Fruit fly (Drosophila melanogaster): ENCODE results near the gene CG3847.

CG3847 gene

DNA sequence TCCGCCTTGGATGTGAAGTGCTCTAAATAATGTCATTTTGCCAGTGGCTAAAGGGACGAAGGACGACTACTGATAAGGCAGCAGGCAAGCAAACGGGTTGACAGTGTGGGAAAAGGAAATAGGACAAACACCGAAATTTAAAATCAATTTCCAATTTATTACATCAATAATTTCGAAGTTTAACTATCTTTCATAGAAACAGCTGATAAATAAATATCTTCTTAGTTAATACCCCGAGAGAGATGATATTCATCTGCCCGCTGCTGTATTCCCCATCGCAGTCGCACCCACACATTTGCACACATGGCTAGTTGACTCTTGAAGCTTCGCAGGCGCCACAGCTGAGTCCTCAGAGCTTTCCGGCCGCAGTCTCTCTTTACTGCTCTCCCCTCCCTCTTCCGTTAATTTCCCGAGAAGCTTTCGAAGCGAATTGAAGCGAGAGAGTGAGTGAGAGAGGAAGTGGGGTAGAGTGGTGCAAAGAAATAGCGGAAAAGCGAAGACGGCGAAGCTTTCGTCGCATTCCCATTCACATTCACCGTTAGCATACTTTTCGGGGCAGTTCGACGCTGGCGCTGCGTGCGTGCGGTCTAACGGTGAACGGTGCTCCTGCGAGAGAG lies 29.9 kb upstream of the CG3847 start (continued):
- TF ChIP-seq Scr (GFP tag; IDR thresholded peaks at IDR 0.05; ENCODE audit: partially characterized antibody) = no peak
- TF ChIP-seq dan (GFP tag; IDR thresholded peaks at IDR 0.05) = no peak
- TF ChIP-seq CG32772 (GFP tag; IDR thresholded peaks at IDR 0.05) = peak; percentile 53
- TF ChIP-seq sug (tag; optimal IDR thresholded peaks at IDR 0.05) = no peak
- peak; percentile 60 for TF ChIP-seq Hsf (GFP tag; optimal IDR thresholded peaks at IDR 0.05)
- peak; percentile 76 for TF ChIP-seq CG7839 (tag; optimal IDR thresholded peaks at IDR 0.05)
- TF ChIP-seq pnt (GFP tag; optimal IDR thresholded peaks at IDR 0.05) = no peak
- 0 out of 3 replicates have a peak, but pooled peaks have one; percentile 20 for TF ChIP-seq gce (GFP tag; IDR thresholded peaks at IDR 0.05)
- peak; percentile 73 for TF ChIP-seq org-1 (GFP tag; optimal IDR thresholded peaks at IDR 0.05)
- TF ChIP-seq CG6765 (GFP tag; optimal IDR thresholded peaks at IDR 0.05) = peak; percentile 66
- peak; percentile 52 for TF ChIP-seq eyg (GFP tag; optimal IDR thresholded peaks at IDR 0.05)
- peak; percentile 18; the same call in 1 of the 2 replicates for TF ChIP-seq Adf1 (GFP tag; IDR thresholded peaks at IDR 0.05)
- peak; percentile 66 for TF ChIP-seq wdn (GFP tag; IDR thresholded peaks at IDR 0.05)
- TF ChIP-seq cad (GFP tag; optimal IDR thresholded peaks at IDR 0.05) = no peak
- peak; percentile 74 for TF ChIP-seq sob (GFP tag; IDR thresholded peaks at IDR 0.05)
- no peak for TF ChIP-seq CG12236 (GFP tag; optimal IDR thresholded peaks at IDR 0.05)
- no peak for TF ChIP-seq CG11723 (GFP tag; optimal IDR thresholded peaks at IDR 0.05)
- TF ChIP-seq CG13296 (GFP tag; optimal IDR thresholded peaks at IDR 0.05) = peak; percentile 65
- no peak for TF ChIP-seq bigmax (GFP tag; optimal IDR thresholded peaks at IDR 0.05)
- TF ChIP-seq tio (GFP tag; optimal IDR thresholded peaks at IDR 0.05) = no peak
- TF ChIP-seq tup (GFP tag; optimal IDR thresholded peaks at IDR 0.05) = no peak
- no peak for TF ChIP-seq corto (GFP tag; optimal IDR thresholded peaks at IDR 0.05)
- no peak for TF ChIP-seq Camta (GFP tag; optimal IDR thresholded peaks at IDR 0.05)
- TF ChIP-seq pfk (GFP tag; optimal IDR thresholded peaks at IDR 0.05) = no peak
- TF ChIP-seq CG11504 (tag; optimal IDR thresholded peaks at IDR 0.05) = peak; percentile 73
- TF ChIP-seq CG1529 (GFP tag; optimal IDR thresholded peaks at IDR 0.05) = peak; percentile 0
- TF ChIP-seq CG10979 (tag; optimal IDR thresholded peaks at IDR 0.05) = no peak
- no peak for TF ChIP-seq otp (GFP tag; IDR thresholded peaks at IDR 0.05)
- TF ChIP-seq CrebB (tag; optimal IDR thresholded peaks at IDR 0.05) = peak; percentile 20
- peak; percentile 66 for TF ChIP-seq gem (tag; optimal IDR thresholded peaks at IDR 0.05)
- no peak for TF ChIP-seq CG4707 (GFP tag; optimal IDR thresholded peaks at IDR 0.05)
- no peak for TF ChIP-seq Nf-YB (GFP tag; optimal IDR thresholded peaks at IDR 0.05)
- peak; percentile 58 for TF ChIP-seq E2f1 (GFP tag; IDR thresholded peaks at IDR 0.05)
- TF ChIP-seq CG2889 (GFP tag; IDR thresholded peaks at IDR 0.05) = peak; percentile 58; the same call in 1 of the 3 replicates
- peak; percentile 40 for TF ChIP-seq HLH54F (GFP tag; optimal IDR thresholded peaks at IDR 0.05)
- TF ChIP-seq Vsx1 (GFP tag; optimal IDR thresholded peaks at IDR 0.05) = no peak
- TF ChIP-seq MTF-1 (GFP tag; optimal IDR thresholded peaks at IDR 0.05; ENCODE audit: borderline replicate concordance) = no peak
- TF ChIP-seq ab (GFP tag; optimal IDR thresholded peaks at IDR 0.05) = peak; percentile 10
- 0 out of 2 replicates have a peak, but pooled peaks have one; percentile 30 for TF ChIP-seq klu (GFP tag; IDR thresholded peaks at IDR 0.05)
- TF ChIP-seq Ets65A (GFP tag) = peak; percentile 43
- peak; percentile 56; the same call in 2 of the 3 replicates for TF ChIP-seq ase (GFP tag; IDR thresholded peaks at IDR 0.05)
- TF ChIP-seq CHES-1-like (GFP tag; optimal IDR thresholded peaks at IDR 0.05) = peak; percentile 29
- TF ChIP-seq CkIIα-i1 (GFP tag; IDR thresholded peaks at IDR 0.05) = no peak
- TF ChIP-seq schlank (tag; optimal IDR thresholded peaks at IDR 0.05) = peak; percentile 49
- TF ChIP-seq Bteb2 (GFP tag; optimal IDR thresholded peaks at IDR 0.05) = no peak
- no peak for TF ChIP-seq CG16815 (GFP tag; optimal IDR thresholded peaks at IDR 0.05)
- TF ChIP-seq CG12104 (GFP tag; optimal IDR thresholded peaks at IDR 0.05) = peak; percentile 24
- no peak for TF ChIP-seq kay (GFP tag; optimal IDR thresholded peaks at IDR 0.05)
- TF ChIP-seq CG4730 (GFP tag; IDR thresholded peaks at IDR 0.05) = 0 out of 2 replicates have a peak, but pooled peaks have one; percentile 27
- TF ChIP-seq CG14667 (GFP tag; IDR thresholded peaks at IDR 0.05) = peak; percentile 27
- no peak for TF ChIP-seq cg (GFP tag; optimal IDR thresholded peaks at IDR 0.05)
